Worm (Caenorhabditis elegans) whole organism, late embryonic: Measurements from ENCODE around the gene mrps-11.

Source experiments
- C08G9.2 ChIP-seq: sonication (generic microtip); optimal IDR thresholded peaks from 2 replicates; lab custom pipeline; 2016; ENCODE audit warnings: mild to moderate bottlenecking, missing genetic modification characterization, moderate library complexity, missing compliant biosample characterization
- F13H6.1 ChIP-seq: sonication (generic microtip); optimal IDR thresholded peaks from 2 replicates; lab custom pipeline; 2016; ENCODE audit warnings: missing genetic modification characterization, missing compliant biosample characterization
- K02D7.2 ChIP-seq: sonication (generic microtip); optimal IDR thresholded peaks from 2 replicates; lab custom pipeline; 2017; ENCODE audit warnings: mild to moderate bottlenecking, missing genetic modification characterization, missing compliant biosample characterization
- K09A11.1 ChIP-seq: sonication (generic microtip); optimal IDR thresholded peaks from 2 replicates; lab custom pipeline; 2017; ENCODE audit warnings: antibody characterized with exemption, mild to moderate bottlenecking, missing genetic modification characterization, missing compliant biosample characterization; ENCODE audit not compliant: insufficient read depth
- T23F11.4 ChIP-seq: fragments of 200-800 bp; sonication (Bioruptor generic); optimal IDR thresholded peaks from 2 replicates; lab custom pipeline; 2018; ENCODE audit warnings: mild to moderate bottlenecking, missing genetic modification characterization, missing compliant biosample characterization
- Y22D7AL.16 ChIP-seq: sonication (generic microtip); optimal IDR thresholded peaks from 2 replicates; lab custom pipeline; 2016; ENCODE audit warnings: missing genetic modification characterization, missing compliant biosample characterization
- ceh-14 ChIP-seq: sonication (generic microtip); optimal IDR thresholded peaks from 2 replicates; lab custom pipeline; 2016; ENCODE audit warnings: missing genotype, missing genetic modification characterization, missing compliant biosample characterization
- ceh-18 ChIP-seq: sonication (generic microtip); optimal IDR thresholded peaks from 2 replicates; lab custom pipeline; 2016; ENCODE audit warnings: missing genetic modification characterization, missing compliant biosample characterization
- ceh-2 ChIP-seq: sonication (generic microtip); optimal IDR thresholded peaks from 2 replicates; lab custom pipeline; 2016; ENCODE audit warnings: missing genotype, missing genetic modification characterization, missing compliant biosample characterization
- ceh-22 ChIP-seq: sonication (generic microtip); optimal IDR thresholded peaks from 2 replicates; lab custom pipeline; 2017; ENCODE audit warnings: missing biosample characterization, missing genetic modification characterization
- ceh-30 ChIP-seq: fragments of 150-350 bp; optimal IDR thresholded peaks from 2 replicates; lab custom pipeline; 2014; ENCODE audit warnings: missing biosample characterization, missing genetic modification characterization
- ceh-31 ChIP-seq: sonication (generic microtip); optimal IDR thresholded peaks from 2 replicates; lab custom pipeline; 2016; ENCODE audit warnings: missing genetic modification characterization, missing compliant biosample characterization
- ceh-34 ChIP-seq: sonication (generic microtip); optimal IDR thresholded peaks from 2 replicates; lab custom pipeline; 2016; ENCODE audit warnings: mild to moderate bottlenecking, missing genetic modification characterization, missing compliant biosample characterization
- ceh-45 ChIP-seq: fragments of 200-800 bp; sonication (Bioruptor generic); IDR thresholded peaks from 2 replicates; pipeline ENCODE4 v1.3.6; 2022; ENCODE audit warnings: missing genetic modification reagents, missing genetic modification characterization, missing compliant biosample characterization
- ceh-48 ChIP-seq: sonication (generic microtip); optimal IDR thresholded peaks from 2 replicates; lab custom pipeline; 2016; ENCODE audit warnings: missing genetic modification characterization, inconsistent platforms, missing compliant biosample characterization
- ceh-6 ChIP-seq: fragments of 200-800 bp; sonication (Bioruptor generic); optimal IDR thresholded peaks from 2 replicates; lab custom pipeline; 2018; ENCODE audit warnings: mild to moderate bottlenecking, missing genetic modification characterization, missing compliant biosample characterization
- elt-2 ChIP-seq: sonication (generic microtip); optimal IDR thresholded peaks from 2 replicates; lab custom pipeline; 2016; ENCODE audit warnings: missing genetic modification reagents, missing genetic modification characterization, missing compliant biosample characterization
- fax-1 ChIP-seq: sonication (generic microtip); optimal IDR thresholded peaks from 2 replicates; lab custom pipeline; 2016; ENCODE audit warnings: missing genotype, missing genetic modification characterization, missing compliant biosample characterization
- fkh-10 ChIP-seq: fragments of 150-350 bp; optimal IDR thresholded peaks from 2 replicates; lab custom pipeline; 2014; ENCODE audit warnings: missing biosample characterization, missing genetic modification reagents, missing genetic modification characterization
- fkh-6 ChIP-seq: sonication (generic microtip); optimal IDR thresholded peaks from 2 replicates; lab custom pipeline; 2016; ENCODE audit warnings: missing genetic modification characterization, missing compliant biosample characterization
- gmeb-2 ChIP-seq: sonication (generic microtip); optimal IDR thresholded peaks from 2 replicates; lab custom pipeline; 2016; ENCODE audit warnings: missing genetic modification characterization, inconsistent platforms, missing compliant biosample characterization
- hlh-30 ChIP-seq: sonication (generic microtip); optimal IDR thresholded peaks from 2 replicates; lab custom pipeline; 2017; ENCODE audit warnings: antibody characterized with exemption, missing genetic modification characterization, missing compliant biosample characterization; ENCODE audit not compliant: insufficient read depth
- hlh-6 ChIP-seq: sonication (generic microtip); optimal IDR thresholded peaks from 2 replicates; lab custom pipeline; 2016; ENCODE audit warnings: missing genotype, missing genetic modification characterization, missing compliant biosample characterization
- lin-11 ChIP-seq: fragments of 200-800 bp; sonication (Bioruptor generic); optimal IDR thresholded peaks from 2 replicates; lab custom pipeline; 2018; ENCODE audit warnings: mild to moderate bottlenecking, missing genetic modification characterization, missing compliant biosample characterization
- madf-2 ChIP-seq: sonication (generic microtip); optimal IDR thresholded peaks from 2 replicates; lab custom pipeline; 2017; ENCODE audit warnings: missing genetic modification characterization, missing compliant biosample characterization
- mec-3 ChIP-seq: sonication (generic microtip); optimal IDR thresholded peaks from 2 replicates; lab custom pipeline; 2016; ENCODE audit warnings: borderline replicate concordance, missing genetic modification characterization, missing compliant biosample characterization
- nfya-1 ChIP-seq: sonication (generic microtip); optimal IDR thresholded peaks from 2 replicates; lab custom pipeline; 2017; ENCODE audit warnings: missing genetic modification characterization, mild to moderate bottlenecking, missing compliant biosample characterization, antibody characterized with exemption, moderate library complexity
- nhr-232 ChIP-seq: sonication (generic microtip); optimal IDR thresholded peaks from 2 replicates; lab custom pipeline; 2016; ENCODE audit warnings: missing genetic modification characterization, missing compliant biosample characterization
- odd-2 ChIP-seq: sonication (generic microtip); optimal IDR thresholded peaks from 2 replicates; lab custom pipeline; 2017; ENCODE audit warnings: antibody characterized with exemption, mild to moderate bottlenecking, missing genetic modification characterization, missing compliant biosample characterization
- pag-3 ChIP-seq: sonication (generic microtip); optimal IDR thresholded peaks from 2 replicates; lab custom pipeline; 2016; ENCODE audit warnings: missing compliant biosample characterization, missing genetic modification characterization, borderline replicate concordance
- pat-9 ChIP-seq: fragments of 200-800 bp; sonication (Bioruptor generic); optimal IDR thresholded peaks from 2 replicates; lab custom pipeline; 2018; ENCODE audit warnings: mild to moderate bottlenecking, missing genetic modification characterization, moderate library complexity, missing compliant biosample characterization
- pha-2 ChIP-seq: sonication (generic microtip); optimal IDR thresholded peaks from 2 replicates; lab custom pipeline; 2017; ENCODE audit warnings: mild to moderate bottlenecking, missing genetic modification characterization, missing compliant biosample characterization
- pha-4 ChIP-seq: fragments of 150-350 bp; optimal IDR thresholded peaks from 2 replicates; lab custom pipeline; 2018; ENCODE audit warnings: missing biosample characterization, missing genetic modification reagents, missing genetic modification characterization
- ref-2 ChIP-seq: sonication (generic microtip); optimal IDR thresholded peaks from 2 replicates; lab custom pipeline; 2016; ENCODE audit warnings: missing genetic modification characterization, missing compliant biosample characterization
- rnt-1 ChIP-seq: sonication (generic microtip); optimal IDR thresholded peaks from 2 replicates; lab custom pipeline; 2016; ENCODE audit warnings: missing genetic modification characterization, missing compliant biosample characterization
- sox-2 ChIP-seq: fragments of 200-800 bp; sonication (Bioruptor generic); IDR thresholded peaks from 2 replicates; pipeline ENCODE4 v1.3.6; 2022; ENCODE audit warnings: missing genetic modification reagents, missing genetic modification characterization, missing compliant biosample characterization
- syd-9 ChIP-seq: sonication (generic microtip); optimal IDR thresholded peaks from 2 replicates; lab custom pipeline; 2016; ENCODE audit warnings: mild to moderate bottlenecking, missing genetic modification characterization, moderate library complexity, missing compliant biosample characterization
- tbx-2 ChIP-seq: sonication (generic microtip); optimal IDR thresholded peaks from 2 replicates; lab custom pipeline; 2016; ENCODE audit warnings: missing genetic modification characterization, missing compliant biosample characterization
- unc-3 ChIP-seq, 2 experiments: fragments of 200-800 bp in 1 of 2; sonication (Bioruptor generic) in 1 of 2; sonication (generic microtip) in 1 of 2; conservative IDR thresholded peaks in 1 of 2; optimal IDR thresholded peaks in 1 of 2; 2 replicates each; pipeline versions ENCODE4 v1.3.6 to Lab custom; 2016 to 2022; ENCODE audit warnings: missing compliant biosample characterization in 2 of 2, missing genetic modification characterization in 2 of 2, missing genetic modification reagents in 1 of 2
- unc-42 ChIP-seq: sonication (generic microtip); optimal IDR thresholded peaks from 2 replicates; lab custom pipeline; 2016; ENCODE audit warnings: missing genotype, missing genetic modification characterization, missing compliant biosample characterization
- unc-55 ChIP-seq: sonication (generic microtip); optimal IDR thresholded peaks from 2 replicates; lab custom pipeline; 2017; ENCODE audit warnings: missing biosample characterization, missing genetic modification reagents, missing genetic modification characterization
- unc-86 ChIP-seq: sonication (generic microtip); optimal IDR thresholded peaks from 2 replicates; lab custom pipeline; 2016; ENCODE audit warnings: missing genetic modification characterization, missing compliant biosample characterization
- ztf-16 ChIP-seq: sonication (generic microtip); optimal IDR thresholded peaks from 2 replicates; lab custom pipeline; 2017; ENCODE audit warnings: missing genetic modification characterization, missing compliant biosample characterization

mrps-11 gene

ce11 chrV:12467755-12468154 lies 26.7 kb downstream of the mrps-11 start:
- TF ChIP-seq elt-2 (tag; lab: Kevin White, UChicago), result peak; percentile 32
- no peak for TF ChIP-seq ref-2 (tag; lab: Kevin White, UChicago)

DNA sequence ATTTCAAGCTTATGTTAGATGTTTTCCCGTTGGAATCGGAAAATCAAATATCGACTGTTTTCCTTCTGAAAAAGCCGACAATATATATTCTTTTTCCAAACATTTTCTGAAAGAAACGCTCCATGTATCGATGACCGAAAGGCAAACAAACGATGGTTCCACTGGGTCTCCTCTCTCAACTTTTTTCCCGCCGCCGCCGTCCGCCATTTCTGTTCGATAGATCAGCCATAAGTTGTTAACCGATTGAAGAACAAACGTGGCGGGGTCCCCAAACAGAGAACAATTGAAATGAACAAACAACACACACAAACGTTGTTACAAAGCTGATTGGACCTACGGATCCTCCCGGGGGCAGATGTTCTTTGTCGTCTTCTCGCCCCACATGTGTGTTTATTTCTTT lies 27.8 kb downstream of the mrps-11 start:
- no peak for TF ChIP-seq T23F11.4 (GFP tag; lab: Kevin White, UChicago)
- TF ChIP-seq hlh-30 (tag; lab: Kevin White, UChicago), result no peak

DNA sequence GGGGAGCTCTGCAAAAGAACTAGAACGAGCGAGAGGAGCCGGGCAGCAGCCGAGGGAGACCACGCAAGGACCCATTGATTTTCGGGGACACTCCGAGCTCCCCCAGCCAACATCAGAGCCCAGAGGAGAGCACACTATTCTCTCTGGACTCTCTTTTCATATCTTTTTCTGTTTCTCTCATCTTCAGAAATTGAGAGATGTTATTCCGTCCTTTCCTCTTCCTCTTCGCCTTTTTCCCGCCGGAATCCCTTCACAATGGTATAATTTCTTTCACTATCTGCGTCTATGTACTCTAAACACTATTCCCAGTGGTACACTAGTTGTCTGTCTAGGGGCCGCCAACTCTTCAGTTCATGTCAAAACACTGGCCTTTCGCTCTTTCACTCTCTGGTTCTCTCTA lies 29.0 kb downstream of the mrps-11 start:
- TF ChIP-seq lin-11 (tag; lab: Kevin White, UChicago) (no peak), madf-2 (tag; lab: Kevin White, UChicago) (peak; percentile 44), F13H6.1 (peak; percentile 43), ref-2 (tag; lab: Kevin White, UChicago) (peak; percentile 67), Y22D7AL.16 (tag; lab: Kevin White, UChicago) (no peak), ceh-31 (tag; lab: Kevin White, UChicago) (peak; percentile 88), K02D7.2 (no peak), pag-3 (tag; lab: Kevin White, UChicago) (peak; percentile 37), fkh-6 (tag; lab: Kevin White, UChicago) (no peak), tbx-2 (tag; lab: Kevin White, UChicago) (peak; percentile 83), unc-42 (peak; percentile 92), pat-9 (tag; lab: Kevin White, UChicago) (no peak), ceh-30 (peak; percentile 29), unc-3 (GFP tag; conservative IDR thresholded peaks at IDR 0.05; lab: Robert Waterston, UW) (no peak), unc-3 (tag; optimal IDR thresholded peaks at IDR 0.05; lab: Kevin White, UChicago) (peak; percentile 81), nfya-1 (peak; percentile 75), ceh-34 (peak; percentile 79), sox-2 (GFP tag; lab: Robert Waterston, UW) (peak; percentile 38; the same call in 1 of the 2 replicates), K09A11.1 (tag; lab: Kevin White, UChicago) (peak; percentile 13), ceh-14 (tag; lab: Kevin White, UChicago) (peak; percentile 88), syd-9 (peak; percentile 74), mec-3 (tag; lab: Kevin White, UChicago) (no peak), fkh-10 (GFP tag; lab: Kevin White, UChicago) (peak; percentile 3), unc-86 (tag; lab: Kevin White, UChicago) (no peak), ceh-48 (tag; lab: Kevin White, UChicago) (peak; percentile 92), unc-55 (GFP tag; lab: Kevin White, UChicago) (peak; percentile 90), ceh-18 (tag; lab: Kevin White, UChicago) (peak; percentile 91), rnt-1 (tag; lab: Kevin White, UChicago) (peak; percentile 65), ceh-2 (no peak), gmeb-2 (tag; lab: Kevin White, UChicago) (no peak), fax-1 (peak; percentile 23)

DNA sequence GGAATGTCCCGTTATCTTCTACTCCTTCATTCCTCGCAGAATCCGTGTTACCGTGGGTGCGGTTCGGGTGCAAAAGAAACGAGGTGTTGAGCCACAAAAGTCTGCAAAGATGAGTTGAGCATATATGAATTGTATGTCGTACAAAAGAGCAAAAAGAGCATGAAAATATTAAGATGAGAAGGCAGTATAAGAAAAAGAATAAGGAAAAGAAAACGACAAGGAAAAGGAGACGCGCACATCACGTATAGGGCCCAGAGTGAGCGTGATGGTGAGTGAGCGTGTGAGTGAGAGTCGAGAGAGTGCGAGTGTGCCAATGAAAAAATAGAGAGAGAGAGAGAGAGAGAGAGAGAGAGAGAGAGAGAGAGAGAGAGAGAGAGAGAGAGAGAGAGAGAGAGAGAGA lies 31.5 kb downstream of the mrps-11 start, which contains the start of gene egl-10:
egl-10 (minus strand) TSS at position 101 of the 400 bp plus-strand sequence.
- TF ChIP-seq hlh-6 (tag; lab: Kevin White, UChicago) (no peak), K09A11.1 (tag; lab: Kevin White, UChicago) (no peak), pha-2 (tag; lab: Kevin White, UChicago) (no peak), ceh-22 (tag; lab: Kevin White, UChicago) (no peak), ceh-6 (GFP tag; lab: Kevin White, UChicago) (no peak), nhr-232 (tag; lab: Kevin White, UChicago) (no peak), ztf-16 (tag; lab: Kevin White, UChicago) (no peak), pha-4 (tag; lab: Kevin White, UChicago) (no peak), ceh-45 (GFP tag; lab: Robert Waterston, UW) (no peak), odd-2 (tag; lab: Kevin White, UChicago) (no peak), unc-86 (tag; lab: Kevin White, UChicago) (no peak), ceh-14 (tag; lab: Kevin White, UChicago) (no peak), C08G9.2 (no peak), K02D7.2 (no peak)
